Worm (Caenorhabditis elegans) whole organism, young adult: ENCODE results near the gene F48B9.1.
A peak's percentile ranks its signal among the peaks of the same experiment; 100 is the strongest.

Experiments used
- C06A6.2 ChIP-seq: fragments of 200-800 bp; sonication (Bioruptor generic); conservative IDR thresholded peaks from 2 replicates; pipeline ENCODE4 v1.3.6; 2022; ENCODE audit warnings: missing genetic modification characterization, missing compliant biosample characterization
- F55B11.4 ChIP-seq: sonication (generic microtip); optimal IDR thresholded peaks from 2 replicates; lab custom pipeline; 2016; ENCODE audit warnings: missing compliant biosample characterization, missing genetic modification characterization, borderline replicate concordance; ENCODE audit not compliant: insufficient read depth
- F57C9.4 ChIP-seq: sonication (generic microtip); optimal IDR thresholded peaks from 2 replicates; lab custom pipeline; 2017; ENCODE audit warnings: mild to moderate bottlenecking, missing genetic modification characterization, missing compliant biosample characterization
- Y53F4B.3 ChIP-seq: fragments of 200-800 bp; sonication (Bioruptor generic); IDR thresholded peaks from 2 replicates; pipeline ENCODE4 v1.3.6; 2022; ENCODE audit warnings: missing genetic modification reagents, missing genetic modification characterization, missing compliant biosample characterization
- Y67H2A.10 ChIP-seq: fragments of 200-800 bp; sonication (Bioruptor generic); conservative IDR thresholded peaks from 2 replicates; pipeline ENCODE4 v1.3.6; 2022; ENCODE audit warnings: missing genetic modification reagents, missing genetic modification characterization, missing compliant biosample characterization
- aptf-3 ChIP-seq: fragments of 200-800 bp; sonication (Bioruptor generic); IDR thresholded peaks from 2 replicates; pipeline ENCODE4 v1.3.6; 2022; ENCODE audit warnings: missing genetic modification characterization, missing compliant biosample characterization
- athp-1 ChIP-seq: sonication (generic microtip); optimal IDR thresholded peaks from 2 replicates; lab custom pipeline; 2017; ENCODE audit warnings: mild to moderate bottlenecking, missing genetic modification characterization, missing compliant biosample characterization
- attf-5 ChIP-seq: fragments of 200-800 bp; sonication (Bioruptor generic); optimal IDR thresholded peaks from 2 replicates; lab custom pipeline; 2018; ENCODE audit warnings: mild to moderate bottlenecking, missing genetic modification characterization, missing compliant biosample characterization
- attf-6 ChIP-seq: fragments of 200-800 bp; sonication (Bioruptor generic); IDR thresholded peaks from 2 replicates; pipeline ENCODE4 v1.3.6; 2022; ENCODE audit warnings: missing genetic modification reagents, missing genetic modification characterization, missing compliant biosample characterization
- cebp-1 ChIP-seq, 2 experiments: fragments of 200-800 bp in 1 of 2; sonication (Bioruptor generic) in 1 of 2; sonication (generic microtip) in 1 of 2; IDR thresholded peaks in 1 of 2; optimal IDR thresholded peaks in 1 of 2; 2 replicates each; pipeline versions ENCODE4 v1.3.6 to Lab custom; 2017 to 2022; ENCODE audit warnings: missing compliant biosample characterization in 2 of 2, missing genetic modification characterization in 2 of 2, mild to moderate bottlenecking in 1 of 2, missing genetic modification reagents in 1 of 2, moderate library complexity in 1 of 2
- cebp-2 ChIP-seq: fragments of 200-800 bp; sonication (Bioruptor generic); IDR thresholded peaks from 2 replicates; pipeline ENCODE4 v1.3.6; 2022; ENCODE audit warnings: missing genetic modification characterization, missing compliant biosample characterization
- ceh-27 ChIP-seq: fragments of 200-800 bp; sonication (Bioruptor generic); optimal IDR thresholded peaks from 2 replicates; lab custom pipeline; 2018; ENCODE audit warnings: mild to moderate bottlenecking, missing genetic modification characterization, moderate library complexity, missing compliant biosample characterization
- ceh-58 ChIP-seq: fragments of 200-800 bp; sonication (Bioruptor generic); IDR thresholded peaks from 2 replicates; pipeline ENCODE4 v1.3.6; 2022; ENCODE audit warnings: missing genetic modification characterization, missing compliant biosample characterization
- ceh-79 ChIP-seq: sonication (generic microtip); optimal IDR thresholded peaks from 2 replicates; lab custom pipeline; 2017; ENCODE audit warnings: mild to moderate bottlenecking, missing genetic modification characterization, missing compliant biosample characterization
- ceh-91 ChIP-seq: fragments of 200-800 bp; sonication (Bioruptor generic); IDR thresholded peaks from 2 replicates; pipeline ENCODE4 v1.3.6; 2022; ENCODE audit warnings: missing genetic modification reagents, missing genetic modification characterization, missing compliant biosample characterization
- dox-1 ChIP-seq: fragments of 200-800 bp; sonication (Bioruptor generic); IDR thresholded peaks from 2 replicates; pipeline ENCODE4 v1.3.6; 2022; ENCODE audit warnings: missing genetic modification reagents, missing genetic modification characterization, missing compliant biosample characterization
- egl-18 ChIP-seq: fragments of 200-800 bp; sonication (Bioruptor generic); IDR thresholded peaks from 2 replicates; pipeline ENCODE4 v1.3.6; 2022; ENCODE audit warnings: missing genetic modification reagents, missing genetic modification characterization, missing compliant biosample characterization
- egrh-3 ChIP-seq: fragments of 200-800 bp; sonication (Bioruptor generic); IDR thresholded peaks from 2 replicates; pipeline ENCODE4 v1.3.6; 2022; ENCODE audit warnings: missing genetic modification reagents, missing genetic modification characterization, missing compliant biosample characterization
- ets-4 ChIP-seq: fragments of 200-800 bp; sonication (Bioruptor generic); optimal IDR thresholded peaks from 2 replicates; lab custom pipeline; 2018; ENCODE audit warnings: mild to moderate bottlenecking, missing genetic modification characterization, missing compliant biosample characterization
- fkh-3 ChIP-seq: sonication (generic microtip); optimal IDR thresholded peaks from 2 replicates; lab custom pipeline; 2016; ENCODE audit warnings: mild to moderate bottlenecking, missing genetic modification characterization, missing compliant biosample characterization
- him-1 ChIP-seq: sonication (generic microtip); optimal IDR thresholded peaks from 2 replicates; lab custom pipeline; 2016; ENCODE audit warnings: missing genotype, missing genetic modification reagents, missing genetic modification characterization, missing compliant biosample characterization
- hlh-12 ChIP-seq: sonication (generic microtip); optimal IDR thresholded peaks from 2 replicates; lab custom pipeline; 2016; ENCODE audit warnings: missing genetic modification characterization, missing compliant biosample characterization
- hlh-26 ChIP-seq: fragments of 200-800 bp; sonication (Bioruptor generic); conservative IDR thresholded peaks from 2 replicates; pipeline ENCODE4 v1.3.6; 2022; ENCODE audit warnings: missing genetic modification reagents, missing genetic modification characterization, missing compliant biosample characterization
- let-526 ChIP-seq: fragments of 200-800 bp; sonication (Bioruptor generic); IDR thresholded peaks from 2 replicates; pipeline ENCODE4 v1.3.6; 2022; ENCODE audit warnings: missing genetic modification reagents, missing genetic modification characterization, missing compliant biosample characterization
- lin-26 ChIP-seq: fragments of 200-800 bp; sonication (Bioruptor generic); IDR thresholded peaks from 2 replicates; pipeline ENCODE4 v1.3.6; 2022; ENCODE audit warnings: missing genetic modification reagents, missing genetic modification characterization, missing compliant biosample characterization
- lin-35 ChIP-seq, 3 experiments: fragments of 150-350 bp in 2 of 3; sonication (generic microtip) in 1 of 3; optimal IDR thresholded peaks; 2 replicates each; lab custom pipeline; 2014 to 2018; ENCODE audit warnings: missing biosample characterization in 3 of 3, missing genetic modification characterization in 3 of 3, missing genetic modification reagents in 3 of 3
- lsl-1 ChIP-seq: fragments of 200-800 bp; sonication (Bioruptor generic); optimal IDR thresholded peaks from 2 replicates; lab custom pipeline; 2018; ENCODE audit warnings: mild to moderate bottlenecking, missing genetic modification characterization, moderate library complexity, missing compliant biosample characterization
- madf-6 ChIP-seq: fragments of 200-800 bp; sonication (Bioruptor generic); IDR thresholded peaks from 2 replicates; pipeline ENCODE4 v1.3.6; 2022; ENCODE audit warnings: missing genetic modification reagents, missing genetic modification characterization, missing compliant biosample characterization
- madf-8 ChIP-seq: fragments of 200-800 bp; sonication (Bioruptor generic); conservative IDR thresholded peaks from 2 replicates; pipeline ENCODE4 v1.3.6; 2022; ENCODE audit warnings: missing genetic modification reagents, missing genetic modification characterization, missing compliant biosample characterization
- mel-28 ChIP-seq: sonication (generic microtip); optimal IDR thresholded peaks from 2 replicates; lab custom pipeline; 2016; ENCODE audit warnings: borderline replicate concordance, mild to moderate bottlenecking, missing genetic modification characterization, missing compliant biosample characterization
- nfyb-1 ChIP-seq: fragments of 200-800 bp; sonication (Bioruptor generic); IDR thresholded peaks from 2 replicates; pipeline ENCODE4 v1.3.6; 2022; ENCODE audit warnings: missing genetic modification reagents, missing genetic modification characterization, missing compliant biosample characterization
- nhr-179 ChIP-seq: sonication (generic microtip); optimal IDR thresholded peaks from 2 replicates; lab custom pipeline; 2016; ENCODE audit warnings: mild to moderate bottlenecking, missing genetic modification characterization, missing compliant biosample characterization
- nhr-80 ChIP-seq: sonication (generic microtip); optimal IDR thresholded peaks from 2 replicates; lab custom pipeline; 2016; ENCODE audit warnings: missing genetic modification characterization, missing compliant biosample characterization
- sdz-38 ChIP-seq: sonication (generic microtip); optimal IDR thresholded peaks from 2 replicates; lab custom pipeline; 2016; ENCODE audit warnings: missing genotype, missing genetic modification characterization, missing compliant biosample characterization
- sea-2 ChIP-seq: fragments of 200-800 bp; sonication (Bioruptor generic); IDR thresholded peaks from 2 replicates; pipeline ENCODE4 v1.3.6; 2022; ENCODE audit warnings: missing genetic modification characterization, missing compliant biosample characterization
- snpc-1.1 ChIP-seq: sonication (generic microtip); optimal IDR thresholded peaks from 2 replicates; lab custom pipeline; 2017; ENCODE audit warnings: missing genetic modification characterization, mild to moderate bottlenecking, missing compliant biosample characterization, antibody characterized with exemption, moderate library complexity, missing genotype, missing genetic modification reagents; ENCODE audit not compliant: insufficient read depth
- snpc-4 ChIP-seq, 5 experiments: fragments of 150-350 bp in 1 of 5; sonication (generic microtip) in 4 of 5; optimal IDR thresholded peaks; 2 replicates each; lab custom pipeline; 2014 to 2018; ENCODE audit warnings: missing genetic modification characterization in 5 of 5, missing biosample characterization in 3 of 5, antibody characterized with exemption in 2 of 5, mild to moderate bottlenecking in 2 of 5, missing compliant biosample characterization in 2 of 5, missing genotype in 2 of 5, moderate library complexity in 2 of 5, missing genetic modification reagents in 1 of 5
- tbp1 ChIP-seq: fragments of 200-800 bp; sonication (Bioruptor generic); optimal IDR thresholded peaks from 2 replicates; lab custom pipeline; 2018; ENCODE audit warnings: mild to moderate bottlenecking, missing genetic modification characterization, missing compliant biosample characterization
- zfh-2 ChIP-seq: fragments of 200-800 bp; sonication (Bioruptor generic); conservative IDR thresholded peaks from 2 replicates; pipeline ENCODE4 v1.3.6; 2022; ENCODE audit warnings: missing genetic modification reagents, missing genetic modification characterization, missing compliant biosample characterization
- ztf-22 ChIP-seq: fragments of 200-800 bp; sonication (Bioruptor generic); optimal IDR thresholded peaks from 2 replicates; lab custom pipeline; 2018; ENCODE audit warnings: mild to moderate bottlenecking, missing genetic modification characterization, moderate library complexity, missing compliant biosample characterization
- ztf-25 ChIP-seq: fragments of 200-800 bp; sonication (Bioruptor generic); IDR thresholded peaks from 2 replicates; pipeline ENCODE4 v1.3.6; 2022; ENCODE audit warnings: missing genetic modification reagents, missing genetic modification characterization, missing compliant biosample characterization
- ztf-26 ChIP-seq: sonication (generic microtip); optimal IDR thresholded peaks from 2 replicates; lab custom pipeline; 2017; ENCODE audit warnings: missing genetic modification characterization, missing compliant biosample characterization
- ztf-3 ChIP-seq: fragments of 200-800 bp; sonication (Bioruptor generic); optimal IDR thresholded peaks from 2 replicates; lab custom pipeline; 2018; ENCODE audit warnings: mild to moderate bottlenecking, missing genetic modification characterization, missing compliant biosample characterization

The F48B9.1 gene

ce11 chrX:2215108-2215507 is 34.4 kb downstream of the F48B9.1 start (continued):
- no peak for TF ChIP-seq ceh-91 (GFP tag; lab: Robert Waterston, UW)
- TF ChIP-seq Y67H2A.10: no peak
- TF ChIP-seq ceh-27 (GFP tag; lab: Kevin White, UChicago): no peak
- TF ChIP-seq dox-1: peak; percentile 75
- TF ChIP-seq ztf-25 (GFP tag; lab: Robert Waterston, UW): no peak
- TF ChIP-seq snpc-4 (GFP tag; optimal IDR thresholded peaks at IDR 0.05; lab: Kevin White, UChicago): no peak
- TF ChIP-seq snpc-4 (tag; optimal IDR thresholded peaks at IDR 0.05; lab: Kevin White, UChicago): no peak
- no peak for TF ChIP-seq lin-26 (GFP tag; lab: Robert Waterston, UW)
- no peak for TF ChIP-seq ceh-79
- no peak for TF ChIP-seq him-1 (tag; lab: Kevin White, UChicago)
- no peak for TF ChIP-seq cebp-2 (GFP tag; lab: Robert Waterston, UW)
- TF ChIP-seq sdz-38: no peak
- no peak for TF ChIP-seq F57C9.4 (tag; lab: Kevin White, UChicago)
- no peak for TF ChIP-seq ceh-58 (GFP tag; lab: Robert Waterston, UW)
- TF ChIP-seq hlh-12: no peak
- no peak for TF ChIP-seq athp-1 (tag; lab: Kevin White, UChicago)
- peak; percentile 4 for TF ChIP-seq attf-5
- no peak for TF ChIP-seq let-526 (GFP tag; lab: Robert Waterston, UW)
- TF ChIP-seq tbp1 (GFP tag; lab: Kevin White, UChicago): peak; percentile 45
- TF ChIP-seq ztf-3 (GFP tag; lab: Kevin White, UChicago): no peak
- TF ChIP-seq madf-6 (GFP tag; lab: Robert Waterston, UW): no peak
- no peak for TF ChIP-seq sea-2
- peak; percentile 60 for TF ChIP-seq ztf-22 (GFP tag; lab: Kevin White, UChicago)
- peak; percentile 89 for TF ChIP-seq ets-4 (GFP tag; lab: Kevin White, UChicago)
- no peak for TF ChIP-seq aptf-3 (GFP tag; lab: Robert Waterston, UW)
- TF ChIP-seq mel-28 (tag; lab: Kevin White, UChicago): no peak
- TF ChIP-seq hlh-26 (GFP tag; lab: Robert Waterston, UW): no peak
- TF ChIP-seq nhr-80: peak; percentile 96
- peak; percentile 61 for TF ChIP-seq zfh-2
- no peak for TF ChIP-seq egl-18
- no peak for TF ChIP-seq attf-6 (GFP tag; lab: Robert Waterston, UW)
- TF ChIP-seq ztf-26: peak; percentile 77
- no peak for TF ChIP-seq lin-35 (GFP tag; optimal IDR thresholded peaks at IDR 0.05; lab: Kevin White, UChicago)
- no peak for TF ChIP-seq madf-8 (GFP tag; lab: Robert Waterston, UW)
- TF ChIP-seq fkh-3: no peak
- TF ChIP-seq F55B11.4 (tag; lab: Kevin White, UChicago): no peak

ce11 chrX:2216242-2216641 is 35.6 kb downstream of the F48B9.1 start:
- no peak for TF ChIP-seq cebp-1 (GFP tag; IDR thresholded peaks at IDR 0.05; lab: Robert Waterston, UW)
- peak; percentile 53 for TF ChIP-seq cebp-1 (tag; optimal IDR thresholded peaks at IDR 0.05; lab: Kevin White, UChicago)
- no peak for TF ChIP-seq let-526 (GFP tag; lab: Robert Waterston, UW)
- no peak for TF ChIP-seq lsl-1 (GFP tag; lab: Kevin White, UChicago)

- TF ChIP-seq nfyb-1 (GFP tag; lab: Robert Waterston, UW): 0 out of 2 replicates have a peak, but pooled peaks have one; percentile 39
- TF ChIP-seq ceh-27 (GFP tag; lab: Kevin White, UChicago): peak; percentile 34
- TF ChIP-seq C06A6.2 (GFP tag; lab: Robert Waterston, UW): 0 out of 2 replicates have a peak, but pooled peaks have one; percentile 13
- no peak for TF ChIP-seq snpc-1.1 (tag; lab: Kevin White, UChicago)
- peak; percentile 81 for TF ChIP-seq zfh-2
- no peak for TF ChIP-seq nhr-179 (tag; lab: Kevin White, UChicago)
- TF ChIP-seq madf-6 (GFP tag; lab: Robert Waterston, UW): 0 out of 2 replicates have a peak, but pooled peaks have one; percentile 15
- TF ChIP-seq egrh-3 (GFP tag; lab: Robert Waterston, UW): peak; percentile 62; the same call in 1 of the 2 replicates
- 0 out of 2 replicates have a peak, but pooled peaks have one; percentile 44 for TF ChIP-seq sea-2
- TF ChIP-seq ztf-25 (GFP tag; lab: Robert Waterston, UW): 0 out of 2 replicates have a peak, but pooled peaks have one; percentile 50
- no peak for TF ChIP-seq Y53F4B.3 (GFP tag; lab: Robert Waterston, UW)
Measured at ce11 chrX:2216662-2217061, 36.0 kb downstream of the F48B9.1 start.
